Fruit fly (Drosophila melanogaster): Measurements from ENCODE around the gene CG5565.

DNA sequence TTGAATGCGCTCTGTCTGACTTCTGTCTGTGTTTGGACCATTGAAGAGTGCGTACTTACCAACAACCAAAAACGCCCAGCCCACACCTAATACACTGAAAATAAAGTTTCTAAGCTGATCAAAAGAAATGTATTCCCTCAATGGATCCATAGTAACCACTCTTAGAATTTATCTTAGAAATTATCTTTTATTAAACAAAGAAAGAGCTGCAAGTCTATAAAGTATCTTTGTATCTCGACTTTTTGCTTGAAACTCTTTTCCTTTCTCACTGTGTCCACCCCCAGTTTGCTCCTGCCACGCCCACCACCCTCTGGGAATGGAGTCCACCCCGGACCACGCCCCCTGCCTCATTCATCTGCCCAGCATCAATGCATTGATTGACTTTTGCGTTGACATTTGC is 21.9 kb upstream of the CG5565 start:
- no peak for TF ChIP-seq usp (GFP tag; optimal IDR thresholded peaks at IDR 0.05)
- no peak for TF ChIP-seq psq (optimal IDR thresholded peaks at IDR 0.05)
- no peak for TF ChIP-seq pan (optimal IDR thresholded peaks at IDR 0.05)
